Worm (Caenorhabditis elegans) whole organism, late embryonic: Measurements from ENCODE around the gene B0334.5.

Experiments
- C08G9.2 ChIP-seq: sonication (generic microtip); optimal IDR thresholded peaks from 2 replicates; lab custom pipeline; 2016; ENCODE audit warnings: mild to moderate bottlenecking, missing genetic modification characterization, moderate library complexity, missing compliant biosample characterization
- K02D7.2 ChIP-seq: sonication (generic microtip); optimal IDR thresholded peaks from 2 replicates; lab custom pipeline; 2017; ENCODE audit warnings: mild to moderate bottlenecking, missing genetic modification characterization, missing compliant biosample characterization
- T23F11.4 ChIP-seq: fragments of 200-800 bp; sonication (Bioruptor generic); optimal IDR thresholded peaks from 2 replicates; lab custom pipeline; 2018; ENCODE audit warnings: mild to moderate bottlenecking, missing genetic modification characterization, missing compliant biosample characterization
- ahr-1 ChIP-seq: sonication (generic microtip); optimal IDR thresholded peaks from 2 replicates; lab custom pipeline; 2016; ENCODE audit warnings: missing genetic modification characterization, missing compliant biosample characterization
- ceh-14 ChIP-seq: sonication (generic microtip); optimal IDR thresholded peaks from 2 replicates; lab custom pipeline; 2016; ENCODE audit warnings: missing genotype, missing genetic modification characterization, missing compliant biosample characterization
- ceh-31 ChIP-seq: sonication (generic microtip); optimal IDR thresholded peaks from 2 replicates; lab custom pipeline; 2016; ENCODE audit warnings: missing genetic modification characterization, missing compliant biosample characterization
- ceh-6 ChIP-seq: fragments of 200-800 bp; sonication (Bioruptor generic); optimal IDR thresholded peaks from 2 replicates; lab custom pipeline; 2018; ENCODE audit warnings: mild to moderate bottlenecking, missing genetic modification characterization, missing compliant biosample characterization
- ceh-9 ChIP-seq: sonication (generic microtip); optimal IDR thresholded peaks from 2 replicates; lab custom pipeline; 2016; ENCODE audit warnings: mild to moderate bottlenecking, missing genetic modification characterization, inconsistent platforms, missing compliant biosample characterization
- elt-2 ChIP-seq: sonication (generic microtip); optimal IDR thresholded peaks from 2 replicates; lab custom pipeline; 2016; ENCODE audit warnings: missing genetic modification reagents, missing genetic modification characterization, missing compliant biosample characterization
- elt-4 ChIP-seq: sonication (generic microtip); optimal IDR thresholded peaks from 2 replicates; lab custom pipeline; 2016; ENCODE audit warnings: missing genetic modification characterization, missing compliant biosample characterization
- eyg-1 ChIP-seq: sonication (generic microtip); optimal IDR thresholded peaks from 2 replicates; lab custom pipeline; 2016; ENCODE audit warnings: missing genotype, missing genetic modification characterization, missing compliant biosample characterization
- fax-1 ChIP-seq: sonication (generic microtip); optimal IDR thresholded peaks from 2 replicates; lab custom pipeline; 2016; ENCODE audit warnings: missing genotype, missing genetic modification characterization, missing compliant biosample characterization
- fkh-10 ChIP-seq: fragments of 150-350 bp; optimal IDR thresholded peaks from 2 replicates; lab custom pipeline; 2014; ENCODE audit warnings: missing biosample characterization, missing genetic modification reagents, missing genetic modification characterization
- fkh-6 ChIP-seq: sonication (generic microtip); optimal IDR thresholded peaks from 2 replicates; lab custom pipeline; 2016; ENCODE audit warnings: missing genetic modification characterization, missing compliant biosample characterization
- gmeb-2 ChIP-seq: sonication (generic microtip); optimal IDR thresholded peaks from 2 replicates; lab custom pipeline; 2016; ENCODE audit warnings: missing genetic modification characterization, inconsistent platforms, missing compliant biosample characterization
- hlh-13 ChIP-seq: fragments of 200-800 bp; sonication (Bioruptor generic); optimal IDR thresholded peaks from 2 replicates; lab custom pipeline; 2018; ENCODE audit warnings: mild to moderate bottlenecking, missing genetic modification characterization, missing compliant biosample characterization
- hlh-30 ChIP-seq: sonication (generic microtip); optimal IDR thresholded peaks from 2 replicates; lab custom pipeline; 2017; ENCODE audit warnings: antibody characterized with exemption, missing genetic modification characterization, missing compliant biosample characterization; ENCODE audit not compliant: insufficient read depth
- hlh-6 ChIP-seq: sonication (generic microtip); optimal IDR thresholded peaks from 2 replicates; lab custom pipeline; 2016; ENCODE audit warnings: missing genotype, missing genetic modification characterization, missing compliant biosample characterization
- lim-6 ChIP-seq: sonication (generic microtip); optimal IDR thresholded peaks from 2 replicates; lab custom pipeline; 2016; ENCODE audit warnings: missing genetic modification characterization, missing compliant biosample characterization
- lin-11 ChIP-seq: fragments of 200-800 bp; sonication (Bioruptor generic); optimal IDR thresholded peaks from 2 replicates; lab custom pipeline; 2018; ENCODE audit warnings: mild to moderate bottlenecking, missing genetic modification characterization, missing compliant biosample characterization
- madf-2 ChIP-seq: sonication (generic microtip); optimal IDR thresholded peaks from 2 replicates; lab custom pipeline; 2017; ENCODE audit warnings: missing genetic modification characterization, missing compliant biosample characterization
- nfya-1 ChIP-seq: sonication (generic microtip); optimal IDR thresholded peaks from 2 replicates; lab custom pipeline; 2017; ENCODE audit warnings: missing genetic modification characterization, mild to moderate bottlenecking, missing compliant biosample characterization, antibody characterized with exemption, moderate library complexity
- pag-3 ChIP-seq: sonication (generic microtip); optimal IDR thresholded peaks from 2 replicates; lab custom pipeline; 2016; ENCODE audit warnings: missing compliant biosample characterization, missing genetic modification characterization, borderline replicate concordance
- pros-1 ChIP-seq: fragments of 150-350 bp; optimal IDR thresholded peaks from 2 replicates; lab custom pipeline; 2014; ENCODE audit warnings: missing biosample characterization, missing genetic modification reagents, missing genetic modification characterization
- ref-2 ChIP-seq: sonication (generic microtip); optimal IDR thresholded peaks from 2 replicates; lab custom pipeline; 2016; ENCODE audit warnings: missing genetic modification characterization, missing compliant biosample characterization
- rnt-1 ChIP-seq: sonication (generic microtip); optimal IDR thresholded peaks from 2 replicates; lab custom pipeline; 2016; ENCODE audit warnings: missing genetic modification characterization, missing compliant biosample characterization
- sdc-2 ChIP-seq: sonication (generic microtip); optimal IDR thresholded peaks from 2 replicates; lab custom pipeline; 2016; ENCODE audit warnings: missing genotype, missing genetic modification characterization, missing compliant biosample characterization
- sox-2 ChIP-seq: fragments of 200-800 bp; sonication (Bioruptor generic); IDR thresholded peaks from 2 replicates; pipeline ENCODE4 v1.3.6; 2022; ENCODE audit warnings: missing genetic modification reagents, missing genetic modification characterization, missing compliant biosample characterization
- syd-9 ChIP-seq: sonication (generic microtip); optimal IDR thresholded peaks from 2 replicates; lab custom pipeline; 2016; ENCODE audit warnings: mild to moderate bottlenecking, missing genetic modification characterization, moderate library complexity, missing compliant biosample characterization
- tbx-2 ChIP-seq: sonication (generic microtip); optimal IDR thresholded peaks from 2 replicates; lab custom pipeline; 2016; ENCODE audit warnings: missing genetic modification characterization, missing compliant biosample characterization
- tbx-7 ChIP-seq: sonication (generic microtip); optimal IDR thresholded peaks from 2 replicates; lab custom pipeline; 2016; ENCODE audit warnings: missing genotype, missing genetic modification characterization, missing compliant biosample characterization
- unc-3 ChIP-seq, 2 experiments: fragments of 200-800 bp in 1 of 2; sonication (Bioruptor generic) in 1 of 2; sonication (generic microtip) in 1 of 2; conservative IDR thresholded peaks in 1 of 2; optimal IDR thresholded peaks in 1 of 2; 2 replicates each; pipeline versions ENCODE4 v1.3.6 to Lab custom; 2016 to 2022; ENCODE audit warnings: missing compliant biosample characterization in 2 of 2, missing genetic modification characterization in 2 of 2, missing genetic modification reagents in 1 of 2
- unc-42 ChIP-seq: sonication (generic microtip); optimal IDR thresholded peaks from 2 replicates; lab custom pipeline; 2016; ENCODE audit warnings: missing genotype, missing genetic modification characterization, missing compliant biosample characterization
- unc-86 ChIP-seq: sonication (generic microtip); optimal IDR thresholded peaks from 2 replicates; lab custom pipeline; 2016; ENCODE audit warnings: missing genetic modification characterization, missing compliant biosample characterization
- zip-5 ChIP-seq: sonication (generic microtip); optimal IDR thresholded peaks from 2 replicates; lab custom pipeline; 2016; ENCODE audit warnings: missing genetic modification characterization, missing compliant biosample characterization

B0334.5 gene

DNA sequence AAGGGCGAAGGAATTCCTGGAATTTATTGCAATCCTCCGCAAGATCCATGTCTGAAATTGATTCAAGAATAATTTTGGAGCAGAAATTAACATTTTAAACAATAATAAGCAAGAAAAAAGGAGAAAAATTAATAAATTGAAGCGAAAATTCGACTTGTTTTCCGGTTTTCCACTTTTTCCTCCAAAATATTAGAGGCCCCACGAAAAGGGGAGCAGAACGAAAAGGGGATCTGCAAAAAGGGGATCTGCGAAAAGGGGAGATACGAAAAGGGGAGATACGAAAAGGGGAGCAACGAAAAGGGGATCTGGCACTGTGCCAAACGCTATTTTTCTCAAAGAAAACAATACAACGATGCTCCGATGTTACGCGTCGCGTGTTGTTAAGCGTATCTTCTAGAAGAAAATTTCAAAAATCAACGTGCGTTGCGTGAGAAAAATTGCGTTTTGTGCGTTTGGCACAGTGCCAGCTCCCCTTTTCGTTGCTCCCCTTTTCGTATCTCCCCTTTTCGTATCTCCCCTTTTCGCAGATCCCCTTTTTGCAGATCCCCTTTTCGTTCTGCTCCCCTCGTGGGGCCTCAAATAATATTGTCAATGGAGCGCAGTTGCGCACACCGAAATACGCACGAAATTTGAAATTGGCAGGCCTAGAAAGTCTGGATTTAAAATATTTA is 37.1 kb downstream of the B0334.5 start, which contains the start of gene Y62F5A.12 (continued):
- TF ChIP-seq fax-1 (peak; percentile 94), elt-4 (tag; lab: Kevin White, UChicago) (peak; percentile 79), lin-11 (tag; lab: Kevin White, UChicago) (peak; percentile 22), hlh-13 (GFP tag; lab: Kevin White, UChicago) (peak; percentile 72), zip-5 (tag; lab: Kevin White, UChicago) (peak; percentile 92), T23F11.4 (GFP tag; lab: Kevin White, UChicago) (peak; percentile 8), unc-3 (GFP tag; conservative IDR thresholded peaks at IDR 0.05; lab: Robert Waterston, UW) (peak; percentile 83), unc-3 (tag; optimal IDR thresholded peaks at IDR 0.05; lab: Kevin White, UChicago) (peak; percentile 66), syd-9 (tag; lab: Kevin White, UChicago) (peak; percentile 85), tbx-7 (tag; lab: Kevin White, UChicago) (peak; percentile 92), hlh-6 (tag; lab: Kevin White, UChicago) (peak; percentile 62), ceh-6 (GFP tag; lab: Kevin White, UChicago) (peak; percentile 45), pag-3 (tag; lab: Kevin White, UChicago) (peak; percentile 96), tbx-2 (tag; lab: Kevin White, UChicago) (peak; percentile 99), sox-2 (GFP tag; lab: Robert Waterston, UW) (peak; percentile 35; the same call in 1 of the 2 replicates), K02D7.2 (tag; lab: Kevin White, UChicago) (peak; percentile 18), rnt-1 (tag; lab: Kevin White, UChicago) (peak; percentile 98), ceh-14 (peak; percentile 98), C08G9.2 (tag; lab: Kevin White, UChicago) (peak; percentile 97), unc-42 (tag; lab: Kevin White, UChicago) (peak; percentile 88), elt-2 (tag; lab: Kevin White, UChicago) (peak; percentile 79), lim-6 (tag; lab: Kevin White, UChicago) (peak; percentile 98), ref-2 (tag; lab: Kevin White, UChicago) (peak; percentile 98), ceh-31 (tag; lab: Kevin White, UChicago) (peak; percentile 100), fkh-6 (tag; lab: Kevin White, UChicago) (peak; percentile 57), nfya-1 (tag; lab: Kevin White, UChicago) (peak; percentile 35), sdc-2 (tag; lab: Kevin White, UChicago) (peak; percentile 9)

DNA sequence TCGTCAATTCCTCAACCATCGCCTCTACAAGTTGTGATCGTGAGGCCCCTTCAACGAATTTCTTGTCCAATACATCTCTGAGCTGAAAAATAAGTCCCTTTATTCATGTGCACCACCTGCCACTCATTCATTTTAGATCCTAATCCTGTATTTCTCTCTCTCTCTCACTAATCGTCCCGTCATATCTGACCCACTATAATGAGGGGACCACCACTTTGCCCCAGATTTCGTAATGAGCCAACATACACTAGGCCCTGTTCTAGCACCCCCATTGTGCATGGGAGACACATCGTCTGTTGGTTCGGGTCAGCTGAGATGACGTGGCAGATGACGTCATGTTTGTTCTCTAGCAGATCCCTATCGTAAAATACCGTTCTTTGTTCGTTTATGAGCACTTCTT is 38.0 kb downstream of the B0334.5 start:
- TF ChIP-seq unc-86 (tag; lab: Kevin White, UChicago) (no peak), sdc-2 (tag; lab: Kevin White, UChicago) (peak; percentile 36), ceh-31 (tag; lab: Kevin White, UChicago) (peak; percentile 42), gmeb-2 (peak; percentile 4), tbx-2 (tag; lab: Kevin White, UChicago) (peak; percentile 48), ref-2 (tag; lab: Kevin White, UChicago) (peak; percentile 68)

DNA sequence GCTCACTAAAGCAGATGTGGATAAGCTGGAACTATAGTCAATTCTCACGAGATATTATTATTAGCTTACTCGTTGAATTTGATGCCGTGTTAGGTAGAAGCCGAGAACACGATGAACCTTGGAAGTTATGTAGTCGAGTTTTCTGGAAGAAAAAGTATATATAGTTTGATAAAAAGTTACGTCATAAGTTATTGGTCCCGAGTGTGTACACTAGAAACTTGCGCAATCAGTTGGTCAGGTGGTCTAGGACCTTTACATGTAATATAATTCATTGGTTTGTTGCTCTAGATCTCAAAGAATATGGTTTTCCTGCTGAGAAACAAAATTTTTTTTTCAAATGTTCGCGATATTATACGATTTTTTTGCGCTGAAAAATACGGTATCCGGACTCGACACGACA is 38.5 kb downstream of the B0334.5 start:
- TF ChIP-seq elt-2 (tag; lab: Kevin White, UChicago) = peak; percentile 43
- no peak for TF ChIP-seq ceh-9

DNA sequence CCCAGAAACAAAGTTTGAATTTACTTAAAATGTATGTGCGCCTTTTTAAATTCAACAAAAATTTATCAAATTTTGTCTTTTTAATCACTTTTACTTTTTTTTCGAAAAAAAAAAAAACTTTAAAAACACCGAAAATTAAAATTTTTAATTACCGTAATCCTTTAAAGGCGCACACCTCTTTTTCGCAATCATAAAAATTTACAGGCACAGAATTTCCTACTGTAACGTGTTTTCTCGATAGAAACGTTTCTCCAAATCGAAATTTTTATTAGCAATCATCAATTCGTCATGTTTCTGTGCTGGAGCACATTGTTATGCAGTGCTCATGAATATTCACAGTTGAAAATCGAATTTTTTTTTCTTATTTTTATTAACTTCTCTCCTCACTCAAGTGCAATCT is 39.0 kb downstream of the B0334.5 start:
- no peak for TF ChIP-seq pros-1
- TF ChIP-seq madf-2 (tag; lab: Kevin White, UChicago) = no peak
- no peak for TF ChIP-seq T23F11.4 (GFP tag; lab: Kevin White, UChicago)
- TF ChIP-seq elt-4 (tag; lab: Kevin White, UChicago) = no peak
- TF ChIP-seq ahr-1 (tag; lab: Kevin White, UChicago) = no peak
- TF ChIP-seq fkh-6 (tag; lab: Kevin White, UChicago) = no peak
- TF ChIP-seq eyg-1 (tag; lab: Kevin White, UChicago) = no peak
- TF ChIP-seq fkh-10 = no peak
- TF ChIP-seq hlh-30 = no peak
- TF ChIP-seq C08G9.2 (tag; lab: Kevin White, UChicago) = no peak
- TF ChIP-seq unc-42 (tag; lab: Kevin White, UChicago) = no peak
